Worm (Caenorhabditis elegans): ENCODE data around the gene T23B7.3.

- TF ChIP-seq him-1 (tag; optimal IDR thresholded peaks at IDR 0.05) (no peak), dao-5 (tag; optimal IDR thresholded peaks at IDR 0.05) (no peak)
These were observed 23.0 kb downstream of the T23B7.3 start, which contains the start of gene col-73 for ce11 chrII:4873029-4873428.

Measured in whole organism, L4/young adult.